Fruit fly (Drosophila melanogaster) whole organism, wandering third instar larva: ENCODE results near the gene CG7953.

Experiments
- Mio ChIP-seq: sonication (Bioruptor generic); optimal IDR thresholded peaks from 2 replicates; lab custom pipeline; 2016; ENCODE audit warnings: missing biosample characterization, missing genetic modification characterization
- h ChIP-seq: fragments of 200-800 bp; sonication (Bioruptor generic); optimal IDR thresholded peaks from 3 replicates; lab custom pipeline; 2016; ENCODE audit warnings: missing biosample characterization, mild to moderate bottlenecking, missing genetic modification characterization
- pan ChIP-seq: fragments of >200 bp; optimal IDR thresholded peaks from 2 replicates; lab custom pipeline; 2017
- woc ChIP-seq: sonication (Bioruptor generic); optimal IDR thresholded peaks from 2 replicates; lab custom pipeline; 2016; ENCODE audit warnings: missing biosample characterization, mild to moderate bottlenecking, missing genetic modification characterization

DNA sequence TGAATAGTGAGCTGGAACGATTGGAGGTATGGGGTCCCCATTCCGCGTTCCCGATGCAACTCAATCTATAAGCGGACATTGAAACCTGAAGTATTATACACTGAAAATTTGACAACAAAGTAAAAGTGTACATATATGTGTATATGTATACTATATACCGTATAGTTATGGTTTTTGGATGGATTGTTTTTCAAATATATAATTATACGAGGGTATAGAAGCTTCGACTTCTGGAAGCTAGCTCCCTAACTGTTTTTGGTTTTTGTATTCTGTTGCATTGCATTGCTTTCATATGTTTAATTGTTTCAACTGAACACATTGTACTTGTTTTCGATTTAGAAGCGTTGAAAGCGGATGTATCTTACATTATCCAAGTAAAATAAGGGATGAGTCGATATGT is 34.6 kb upstream of the CG7953 start, which contains the start of gene CG16888:
- TF ChIP-seq Mio (GFP tag; lab: Kevin White, UChicago), result no peak
- no peak for TF ChIP-seq h (GFP tag; lab: Kevin White, UChicago)
- TF ChIP-seq pan (lab: Kevin White, UChicago), result no peak
- TF ChIP-seq woc (GFP tag; lab: Kevin White, UChicago), result no peak
